Fruit fly (Drosophila melanogaster) whole organism, adult: ENCODE data around the gene CG17272.

Source experiments
- CG1620 ChIP-seq: fragments of 200-800 bp; sonication (Bioruptor generic); optimal IDR thresholded peaks from 2 replicates; lab custom pipeline; 2016; ENCODE audit warnings: missing biosample characterization, missing genetic modification characterization
- CG33017 ChIP-seq: fragments of 200-800 bp; sonication (Bioruptor generic); optimal IDR thresholded peaks from 2 replicates; lab custom pipeline; 2018; ENCODE audit warnings: missing biosample characterization, mild to moderate bottlenecking, missing genetic modification characterization, moderate library complexity
- Hr96 ChIP-seq: fragments of 200-800 bp; sonication (Bioruptor generic); optimal IDR thresholded peaks from 2 replicates; lab custom pipeline; 2016; ENCODE audit warnings: missing biosample characterization, missing genetic modification characterization
- Mnt ChIP-seq: fragments of 200-800 bp; sonication (Bioruptor generic); optimal IDR thresholded peaks from 2 replicates; lab custom pipeline; 2016; ENCODE audit warnings: missing biosample characterization, mild to moderate bottlenecking, missing genetic modification characterization
- cic ChIP-seq: fragments of 200-800 bp; sonication (Bioruptor generic); optimal IDR thresholded peaks from 2 replicates; lab custom pipeline; 2017; ENCODE audit warnings: missing biosample characterization, mild to moderate bottlenecking, missing genetic modification characterization, moderate library complexity
- cnc ChIP-seq, 2 experiments: fragments of >200 bp; optimal IDR thresholded peaks; 2 replicates each; lab custom pipeline; 2017
- kay ChIP-seq: fragments of 200-800 bp; sonication (Bioruptor generic); peaks from one replicate; lab custom pipeline; 2016; ENCODE audit warnings: missing biosample characterization, missing genetic modification characterization, borderline replicate concordance
- ovo ChIP-seq: fragments of 200-800 bp; sonication (Bioruptor generic); optimal IDR thresholded peaks from 2 replicates; lab custom pipeline; 2016; ENCODE audit warnings: missing biosample characterization, missing genetic modification characterization

dm6 chr3R:20872688-20873087, 48.6 kb upstream of the CG17272 start, which contains the start of gene TotC:
- TF ChIP-seq kay = no peak
- no peak for TF ChIP-seq Hr96 (GFP tag; lab: Kevin White, UChicago)
- no peak for TF ChIP-seq CG33017 (tag; lab: Kevin White, UChicago)
- TF ChIP-seq cic (GFP tag; lab: Kevin White, UChicago) = no peak
- no peak for TF ChIP-seq ovo (GFP tag; lab: Kevin White, UChicago)
- TF ChIP-seq CG1620 (GFP tag; lab: Kevin White, UChicago) = no peak
- no peak for TF ChIP-seq Mnt (GFP tag; lab: Kevin White, UChicago)
- no peak for TF ChIP-seq cnc (optimal IDR thresholded peaks at IDR 0.05; lab: Kevin White, UChicago)
